Fruit fly (Drosophila melanogaster) whole organism, embryonic: Measurements from ENCODE around the gene xmas.

Source experiments
- Ada2b ChIP-seq: fragments of 200-800 bp; sonication (Bioruptor generic); IDR thresholded peaks from 2 replicates; pipeline ENCODE4 v1.3.6; 2022; ENCODE audit warnings: missing biosample characterization, missing genetic modification characterization
- B-H2 ChIP-seq: fragments of 200-800 bp; sonication (Bioruptor generic); optimal IDR thresholded peaks from 2 replicates; lab custom pipeline; 2018; ENCODE audit warnings: missing biosample characterization, mild to moderate bottlenecking, missing genetic modification characterization
- Blimp-1 ChIP-seq: fragments of 200-800 bp; sonication (Bioruptor generic); optimal IDR thresholded peaks from 3 replicates; lab custom pipeline; 2018; ENCODE audit warnings: missing biosample characterization, missing genetic modification characterization, mild to moderate bottlenecking, moderate library complexity, missing genetic modification reagents
- C15 ChIP-seq: fragments of 200-800 bp; sonication (Bioruptor generic); IDR thresholded peaks from 3 replicates; pipeline ENCODE4 v1.3.6; 2022; ENCODE audit warnings: missing biosample characterization, missing genetic modification characterization
- CG11398 ChIP-seq: fragments of 200-800 bp; sonication (Bioruptor generic); optimal IDR thresholded peaks from 2 replicates; lab custom pipeline; 2016; ENCODE audit warnings: missing biosample characterization, missing genetic modification characterization
- CG12219 ChIP-seq: fragments of 200-800 bp; sonication (Bioruptor generic); optimal IDR thresholded peaks from 3 replicates; lab custom pipeline; 2018; ENCODE audit warnings: missing biosample characterization, mild to moderate bottlenecking, missing genetic modification characterization
- CG12744 ChIP-seq: fragments of 200-800 bp; sonication (Bioruptor generic); optimal IDR thresholded peaks from 2 replicates; lab custom pipeline; 2016; ENCODE audit warnings: missing biosample characterization, missing genetic modification characterization
- CG13287 ChIP-seq: fragments of 200-800 bp; sonication (Bioruptor generic); IDR thresholded peaks from 2 replicates; pipeline ENCODE4 v1.3.6; 2022; ENCODE audit warnings: missing biosample characterization, missing genetic modification characterization; ENCODE audit not compliant: partially characterized antibody
- CG15073 ChIP-seq: fragments of 200-800 bp; sonication (Bioruptor generic); optimal IDR thresholded peaks from 2 replicates; lab custom pipeline; 2016; ENCODE audit warnings: missing biosample characterization, missing genetic modification characterization
- CG15479 ChIP-seq: fragments of 200-800 bp; sonication (Bioruptor generic); optimal IDR thresholded peaks from 3 replicates; lab custom pipeline; 2019; ENCODE audit warnings: missing biosample characterization, mild to moderate bottlenecking, missing genetic modification characterization, moderate library complexity
- CG15514 ChIP-seq: fragments of 200-800 bp; sonication (Bioruptor generic); optimal IDR thresholded peaks from 3 replicates; lab custom pipeline; 2017; ENCODE audit warnings: missing biosample characterization, missing genetic modification characterization, mild to moderate bottlenecking, moderate library complexity, missing genetic modification reagents
- CG16813 ChIP-seq: fragments of 200-800 bp; sonication (Bioruptor generic); IDR thresholded peaks from 3 replicates; pipeline ENCODE4 v1.3.6; 2022; ENCODE audit warnings: missing biosample characterization, missing genetic modification characterization; ENCODE audit not compliant: partially characterized antibody
- CG17361 ChIP-seq: fragments of 200-800 bp; sonication (Bioruptor generic); IDR thresholded peaks from 3 replicates; pipeline ENCODE4 v1.3.6; 2022; ENCODE audit warnings: missing biosample characterization, missing genetic modification characterization
- CG17829 ChIP-seq: fragments of 200-800 bp; optimal IDR thresholded peaks from 2 replicates; lab custom pipeline; 2019; ENCODE audit warnings: missing biosample characterization, mild to moderate bottlenecking, missing genetic modification characterization, moderate library complexity
- CG2202 ChIP-seq: fragments of 200-800 bp; sonication (Bioruptor generic); optimal IDR thresholded peaks from 2 replicates; lab custom pipeline; 2018; ENCODE audit warnings: missing biosample characterization, mild to moderate bottlenecking, missing genetic modification characterization
- CG32767 ChIP-seq: fragments of 200-800 bp; sonication (Bioruptor generic); IDR thresholded peaks from 2 replicates; pipeline ENCODE4 v1.3.6; 2022; ENCODE audit warnings: missing biosample characterization, missing genetic modification characterization
- CG4282 ChIP-seq: fragments of 200-800 bp; sonication (Bioruptor generic); optimal IDR thresholded peaks from 2 replicates; lab custom pipeline; 2016; ENCODE audit warnings: missing biosample characterization, missing genetic modification characterization
- CG4404 ChIP-seq: fragments of 200-800 bp; sonication (Bioruptor generic); IDR thresholded peaks from 2 replicates; pipeline ENCODE4 v1.3.6; 2022; ENCODE audit warnings: missing biosample characterization, missing genetic modification characterization
- CG6791 ChIP-seq: fragments of 200-800 bp; sonication (Bioruptor generic); IDR thresholded peaks from 3 replicates; pipeline ENCODE4 v1.3.6; 2022; ENCODE audit warnings: missing biosample characterization, missing genetic modification characterization; ENCODE audit not compliant: partially characterized antibody
- CG6813 ChIP-seq: fragments of 200-800 bp; sonication (Bioruptor generic); optimal IDR thresholded peaks from 2 replicates; lab custom pipeline; 2017; ENCODE audit warnings: missing biosample characterization, missing genetic modification characterization, mild to moderate bottlenecking, moderate library complexity, missing genetic modification reagents
- CG7839 ChIP-seq: fragments of 200-800 bp; sonication (Bioruptor generic); optimal IDR thresholded peaks from 3 replicates; lab custom pipeline; 2018; ENCODE audit warnings: missing biosample characterization, mild to moderate bottlenecking, missing genetic modification characterization, moderate library complexity
- CG7987 ChIP-seq: fragments of 200-800 bp; sonication (Bioruptor generic); optimal IDR thresholded peaks from 2 replicates; lab custom pipeline; 2018; ENCODE audit warnings: missing biosample characterization, mild to moderate bottlenecking, missing genetic modification characterization, moderate library complexity
- CG9817 ChIP-seq: fragments of 200-800 bp; sonication (Bioruptor generic); optimal IDR thresholded peaks from 2 replicates; lab custom pipeline; 2018; ENCODE audit warnings: missing biosample characterization, mild to moderate bottlenecking, missing genetic modification characterization, moderate library complexity
- CHES-1-like ChIP-seq: fragments of 200-800 bp; sonication (Bioruptor generic); optimal IDR thresholded peaks from 2 replicates; lab custom pipeline; 2016; ENCODE audit warnings: missing biosample characterization, missing genetic modification characterization
- CTCF ChIP-seq: fragments of 200-800 bp; sonication (Bioruptor generic); optimal IDR thresholded peaks from 2 replicates; lab custom pipeline; 2017; ENCODE audit warnings: missing biosample characterization, mild to moderate bottlenecking, missing genetic modification characterization, moderate library complexity
- Chrac-16 ChIP-seq: fragments of 200-800 bp; sonication (Bioruptor generic); optimal IDR thresholded peaks from 3 replicates; lab custom pipeline; 2016; ENCODE audit warnings: missing biosample characterization, missing genetic modification characterization
- Dek ChIP-seq: fragments of 200-800 bp; sonication (Bioruptor generic); optimal IDR thresholded peaks from 3 replicates; lab custom pipeline; 2019; ENCODE audit warnings: missing biosample characterization, mild to moderate bottlenecking, missing genetic modification characterization, moderate library complexity
- Ets97D ChIP-seq: fragments of 200-800 bp; sonication (Bioruptor generic); optimal IDR thresholded peaks from 3 replicates; lab custom pipeline; 2016; ENCODE audit warnings: missing biosample characterization, missing genetic modification characterization
- H2.0 ChIP-seq: fragments of 200-800 bp; sonication (Bioruptor generic); IDR thresholded peaks from 2 replicates; pipeline ENCODE4 v1.3.6; 2022; ENCODE audit warnings: missing biosample characterization, missing genetic modification characterization
- HmgD ChIP-seq: fragments of 200-800 bp; sonication (Bioruptor generic); optimal IDR thresholded peaks from 3 replicates; lab custom pipeline; 2016; ENCODE audit warnings: missing biosample characterization, missing genetic modification characterization
- Kr ChIP-seq: fragments of 200-800 bp; sonication (Bioruptor generic); optimal IDR thresholded peaks from 2 replicates; lab custom pipeline; 2017; ENCODE audit warnings: missing biosample characterization, mild to moderate bottlenecking, missing genetic modification characterization
- Myb ChIP-seq: fragments of 200-800 bp; sonication (Bioruptor generic); optimal IDR thresholded peaks from 2 replicates; lab custom pipeline; 2016; ENCODE audit warnings: missing biosample characterization, missing genetic modification characterization
- Nf-YA ChIP-seq: fragments of 200-800 bp; sonication (Bioruptor generic); IDR thresholded peaks from 2 replicates; pipeline ENCODE4 v1.3.6; 2022; ENCODE audit warnings: missing biosample characterization, missing genetic modification characterization
- Six4 ChIP-seq: fragments of 200-800 bp; sonication (Bioruptor generic); optimal IDR thresholded peaks from 2 replicates; lab custom pipeline; 2016; ENCODE audit warnings: missing biosample characterization, missing genetic modification characterization
- Sry-δ ChIP-seq: fragments of 200-800 bp; sonication (Bioruptor generic); optimal IDR thresholded peaks from 2 replicates; lab custom pipeline; 2016; ENCODE audit warnings: missing biosample characterization, missing genetic modification characterization
- Ssrp ChIP-seq: fragments of 200-800 bp; sonication (Bioruptor generic); optimal IDR thresholded peaks from 2 replicates; lab custom pipeline; 2018; ENCODE audit warnings: missing biosample characterization, mild to moderate bottlenecking, missing genetic modification characterization, moderate library complexity
- Taf1 ChIP-seq: fragments of 200-800 bp; sonication (Bioruptor generic); IDR thresholded peaks from 2 replicates; pipeline ENCODE4 v1.3.6; 2022; ENCODE audit warnings: missing biosample characterization, missing genetic modification characterization
- Usf ChIP-seq: fragments of 200-800 bp; sonication (Bioruptor generic); optimal IDR thresholded peaks from 2 replicates; lab custom pipeline; 2017; ENCODE audit warnings: missing genotype, missing biosample characterization, missing genetic modification characterization
- abd-A ChIP-seq: fragments of 200-800 bp; sonication (Bioruptor generic); optimal IDR thresholded peaks from 3 replicates; lab custom pipeline; 2019; ENCODE audit warnings: missing biosample characterization, mild to moderate bottlenecking, missing genetic modification characterization, moderate library complexity
- az2 ChIP-seq: fragments of 200-800 bp; sonication (Bioruptor generic); optimal IDR thresholded peaks from 3 replicates; lab custom pipeline; 2016; ENCODE audit warnings: missing biosample characterization, missing genetic modification characterization
- chm ChIP-seq: fragments of 200-800 bp; sonication (Bioruptor generic); IDR thresholded peaks from 2 replicates; pipeline ENCODE4 v1.3.6; 2022; ENCODE audit warnings: missing biosample characterization, missing genetic modification characterization
- danr ChIP-seq: fragments of 200-800 bp; sonication (Bioruptor generic); IDR thresholded peaks from 2 replicates; pipeline ENCODE4 v1.3.6; 2022; ENCODE audit warnings: missing biosample characterization, missing genetic modification characterization
- dm ChIP-seq: fragments of 200-800 bp; sonication (Bioruptor generic); optimal IDR thresholded peaks from 3 replicates; lab custom pipeline; 2016; ENCODE audit warnings: missing biosample characterization, missing genetic modification characterization
- gem ChIP-seq: fragments of 200-800 bp; sonication (Bioruptor generic); optimal IDR thresholded peaks from 2 replicates; lab custom pipeline; 2019; ENCODE audit warnings: missing biosample characterization, mild to moderate bottlenecking, missing genetic modification characterization, moderate library complexity
- pho ChIP-seq: fragments of 200-800 bp; sonication (Bioruptor generic); optimal IDR thresholded peaks from 2 replicates; lab custom pipeline; 2016; ENCODE audit warnings: missing biosample characterization, missing genetic modification characterization
- pita ChIP-seq: fragments of 200-800 bp; sonication (Bioruptor generic); optimal IDR thresholded peaks from 2 replicates; lab custom pipeline; 2017; ENCODE audit warnings: missing biosample characterization, mild to moderate bottlenecking, missing genetic modification characterization
- pum ChIP-seq: fragments of 200-800 bp; sonication (Bioruptor generic); optimal IDR thresholded peaks from 2 replicates; lab custom pipeline; 2016; ENCODE audit warnings: missing biosample characterization, missing genetic modification characterization
- sens-2 ChIP-seq: fragments of 200-800 bp; sonication (Bioruptor generic); IDR thresholded peaks from 2 replicates; pipeline ENCODE4 v1.3.6; 2022; ENCODE audit warnings: missing biosample characterization, missing genetic modification characterization
- tx ChIP-seq: fragments of 200-800 bp; sonication (Bioruptor generic); optimal IDR thresholded peaks from 2 replicates; lab custom pipeline; 2016; ENCODE audit warnings: missing biosample characterization, missing genetic modification characterization
- unpg ChIP-seq: fragments of 200-800 bp; sonication (Bioruptor generic); optimal IDR thresholded peaks from 3 replicates; lab custom pipeline; 2018; ENCODE audit warnings: missing biosample characterization, mild to moderate bottlenecking, missing genetic modification characterization, moderate library complexity
- usp ChIP-seq: fragments of >200 bp; optimal IDR thresholded peaks from 2 replicates; lab custom pipeline; 2017; ENCODE audit warnings: missing biosample characterization, missing genetic modification characterization

Gene xmas

dm6 chrX:17175558-17176189 lies 16.6 kb upstream of the xmas start (continued):
- TF ChIP-seq CG32767 (GFP tag; lab: Robert Waterston, UW) (no peak), CG17361 (no peak), pum (peak; percentile 6), Usf (GFP tag; lab: Kevin White, UChicago) (no peak), CG15479 (no peak), Ets97D (peak; percentile 1), CG9817 (peak; percentile 42), Chrac-16 (GFP tag; lab: Kevin White, UChicago) (peak; percentile 35), CG4404 (GFP tag; lab: Robert Waterston, UW) (no peak), Nf-YA (no peak), pita (GFP tag; lab: Kevin White, UChicago) (peak; percentile 53), HmgD (GFP tag; lab: Kevin White, UChicago) (peak; percentile 8), CG15514 (GFP tag; lab: Kevin White, UChicago) (peak; percentile 29), abd-A (no peak), Blimp-1 (GFP tag; lab: Kevin White, UChicago) (peak; percentile 8), Six4 (GFP tag; lab: Kevin White, UChicago) (no peak), usp (GFP tag; lab: Kevin White, UChicago) (no peak), CG2202 (no peak), C15 (GFP tag; lab: Robert Waterston, UW) (no peak), Kr (GFP tag; lab: Kevin White, UChicago) (no peak), CG16813 (GFP tag; lab: Robert Waterston, UW) (peak; percentile 51; the same call in 1 of the 3 replicates), sens-2 (GFP tag; lab: Robert Waterston, UW) (no peak), H2.0 (no peak), pho (GFP tag; lab: Kevin White, UChicago) (no peak), CG12744 (no peak), Dek (peak; percentile 26), Ada2b (no peak), CG15073 (GFP tag; lab: Kevin White, UChicago) (no peak), B-H2 (GFP tag; lab: Kevin White, UChicago) (no peak), CG12219 (GFP tag; lab: Kevin White, UChicago) (no peak), unpg (GFP tag; lab: Kevin White, UChicago) (peak; percentile 6), chm (0 out of 2 replicates have a peak, but pooled peaks have one; percentile 15), CG13287 (GFP tag; lab: Robert Waterston, UW) (no peak; the same call in 1 of the 2 replicates), CG17829 (tag; lab: Kevin White, UChicago) (peak; percentile 27), CG6791 (GFP tag; lab: Robert Waterston, UW) (peak; percentile 54; the same call in 2 of the 3 replicates), CG7987 (GFP tag; lab: Kevin White, UChicago) (peak; percentile 41), Sry-δ (GFP tag; lab: Kevin White, UChicago) (no peak), Myb (GFP tag; lab: Kevin White, UChicago) (peak; percentile 22), gem (tag; lab: Kevin White, UChicago) (peak; percentile 51), dm (GFP tag; lab: Kevin White, UChicago) (no peak), CTCF (GFP tag; lab: Kevin White, UChicago) (peak; percentile 98), danr (GFP tag; lab: Robert Waterston, UW) (no peak), CHES-1-like (GFP tag; lab: Kevin White, UChicago) (no peak), az2 (GFP tag; lab: Kevin White, UChicago) (peak; percentile 30), CG7839 (peak; percentile 27), CG4282 (GFP tag; lab: Kevin White, UChicago) (no peak), Ssrp (no peak), tx (GFP tag; lab: Kevin White, UChicago) (peak; percentile 4), CG11398 (GFP tag; lab: Kevin White, UChicago) (no peak), CG6813 (no peak), Taf1 (GFP tag; lab: Robert Waterston, UW) (no peak)
